Fruit fly (Drosophila melanogaster) whole organism, embryonic: ENCODE measurements around the gene CG43925.
"Not testable (repeated sequence)": the region's sequence is repeated elsewhere in the genome, so short reads cannot be mapped to it uniquely, and the experiment has no call there.

Source experiments
- Atf6 ChIP-seq: fragments of 200-800 bp; sonication (Bioruptor generic); IDR thresholded peaks from 2 replicates; pipeline ENCODE4 v1.3.6; 2022; ENCODE audit warnings: missing biosample characterization, missing genetic modification characterization
- Bgb ChIP-seq: fragments of 200-800 bp; sonication (Bioruptor generic); IDR thresholded peaks from 2 replicates; pipeline ENCODE4 v1.3.6; 2022; ENCODE audit warnings: missing biosample characterization, missing genetic modification characterization; ENCODE audit not compliant: partially characterized antibody
- CG12155 ChIP-seq: fragments of 200-800 bp; sonication (Bioruptor generic); optimal IDR thresholded peaks from 3 replicates; lab custom pipeline; 2016; ENCODE audit warnings: missing biosample characterization, missing genetic modification characterization
- CG12219 ChIP-seq: fragments of 200-800 bp; sonication (Bioruptor generic); optimal IDR thresholded peaks from 3 replicates; lab custom pipeline; 2018; ENCODE audit warnings: missing biosample characterization, mild to moderate bottlenecking, missing genetic modification characterization
- CG14860 ChIP-seq: fragments of 200-800 bp; sonication (Bioruptor generic); IDR thresholded peaks from 3 replicates; pipeline ENCODE4 v1.3.6; 2022; ENCODE audit warnings: missing biosample characterization, missing genetic modification characterization; ENCODE audit not compliant: partially characterized antibody
- CG15479 ChIP-seq: fragments of 200-800 bp; sonication (Bioruptor generic); optimal IDR thresholded peaks from 3 replicates; lab custom pipeline; 2019; ENCODE audit warnings: missing biosample characterization, mild to moderate bottlenecking, missing genetic modification characterization, moderate library complexity
- CG15696 ChIP-seq: fragments of 200-800 bp; sonication (Bioruptor generic); optimal IDR thresholded peaks from 2 replicates; lab custom pipeline; 2019; ENCODE audit warnings: missing biosample characterization, mild to moderate bottlenecking, missing genetic modification characterization, moderate library complexity
- CG1602 ChIP-seq: fragments of 200-800 bp; sonication (Bioruptor generic); optimal IDR thresholded peaks from 3 replicates; lab custom pipeline; 2016; ENCODE audit warnings: missing biosample characterization, missing genetic modification characterization
- CG4404 ChIP-seq: fragments of 200-800 bp; sonication (Bioruptor generic); IDR thresholded peaks from 2 replicates; pipeline ENCODE4 v1.3.6; 2022; ENCODE audit warnings: missing biosample characterization, missing genetic modification characterization
- CG4730 ChIP-seq: fragments of 200-800 bp; sonication (Bioruptor generic); IDR thresholded peaks from 2 replicates; pipeline ENCODE4 v1.3.6; 2022; ENCODE audit warnings: missing biosample characterization, missing genetic modification characterization
- CG6683 ChIP-seq: fragments of 200-800 bp; sonication (Bioruptor generic); optimal IDR thresholded peaks from 2 replicates; lab custom pipeline; 2017; ENCODE audit warnings: missing biosample characterization, mild to moderate bottlenecking, missing genetic modification characterization, missing genetic modification reagents
- CG6791 ChIP-seq: fragments of 200-800 bp; sonication (Bioruptor generic); IDR thresholded peaks from 3 replicates; pipeline ENCODE4 v1.3.6; 2022; ENCODE audit warnings: missing biosample characterization, missing genetic modification characterization; ENCODE audit not compliant: partially characterized antibody
- CG7963 ChIP-seq: fragments of 200-800 bp; sonication (Bioruptor generic); IDR thresholded peaks from 3 replicates; pipeline ENCODE4 v1.3.6; 2022; ENCODE audit warnings: missing biosample characterization, missing genetic modification characterization; ENCODE audit not compliant: partially characterized antibody
- CG8924 ChIP-seq: fragments of 200-800 bp; optimal IDR thresholded peaks from 3 replicates; lab custom pipeline; 2019; ENCODE audit warnings: missing biosample characterization, mild to moderate bottlenecking, missing genetic modification characterization, moderate library complexity
- Drgx ChIP-seq: fragments of 200-800 bp; sonication (Bioruptor generic); IDR thresholded peaks from 2 replicates; pipeline ENCODE4 v1.3.6; 2022; ENCODE audit warnings: missing biosample characterization, missing genetic modification characterization
- Fer2 ChIP-seq: fragments of 200-800 bp; sonication (Bioruptor generic); optimal IDR thresholded peaks from 2 replicates; lab custom pipeline; 2018; ENCODE audit warnings: missing biosample characterization, mild to moderate bottlenecking, missing genetic modification characterization, moderate library complexity
- HLH3B ChIP-seq: fragments of 200-800 bp; sonication (Bioruptor generic); IDR thresholded peaks from 2 replicates; pipeline ENCODE4 v1.3.6; 2022; ENCODE audit warnings: missing biosample characterization, missing genetic modification characterization
- Med ChIP-seq: fragments of 200-800 bp; sonication (Bioruptor generic); peaks from one replicate; lab custom pipeline; 2016; ENCODE audit warnings: missing biosample characterization, missing genetic modification characterization, mild to moderate bottlenecking, inconsistent platforms, moderate library complexity
- Meics ChIP-seq: fragments of 200-800 bp; sonication (Bioruptor generic); optimal IDR thresholded peaks from 2 replicates; lab custom pipeline; 2017; ENCODE audit warnings: missing biosample characterization, mild to moderate bottlenecking, missing genetic modification characterization
- Opbp ChIP-seq: fragments of 200-800 bp; sonication (Bioruptor generic); IDR thresholded peaks from 3 replicates; pipeline ENCODE4 v1.3.6; 2022; ENCODE audit warnings: missing biosample characterization, missing genetic modification characterization; ENCODE audit not compliant: partially characterized antibody
- Xrp1 ChIP-seq: fragments of 200-800 bp; sonication (Bioruptor generic); IDR thresholded peaks from 2 replicates; pipeline ENCODE4 v1.3.6; 2022; ENCODE audit warnings: missing biosample characterization, missing genetic modification characterization
- ac ChIP-seq: fragments of 200-800 bp; sonication (Bioruptor generic); optimal IDR thresholded peaks from 3 replicates; lab custom pipeline; 2017; ENCODE audit warnings: missing biosample characterization, mild to moderate bottlenecking, missing genetic modification characterization
- ci ChIP-seq: fragments of 200-800 bp; sonication (Bioruptor generic); IDR thresholded peaks from 3 replicates; pipeline ENCODE4 v1.3.6; 2022; ENCODE audit warnings: missing biosample characterization, missing genetic modification characterization
- da ChIP-seq: fragments of 200-800 bp; sonication (Bioruptor generic); optimal IDR thresholded peaks from 2 replicates; lab custom pipeline; 2016; ENCODE audit warnings: missing biosample characterization, missing genetic modification characterization
- ewg ChIP-seq: fragments of 200-800 bp; sonication (Bioruptor generic); optimal IDR thresholded peaks from 3 replicates; lab custom pipeline; 2017; ENCODE audit warnings: mild to moderate bottlenecking, missing biosample characterization, missing genetic modification reagents, missing genetic modification characterization
- exex ChIP-seq: fragments of 200-800 bp; sonication (Bioruptor generic); optimal IDR thresholded peaks from 4 replicates; lab custom pipeline; 2018; ENCODE audit warnings: missing biosample characterization, mild to moderate bottlenecking, missing genetic modification characterization, moderate library complexity
- grn ChIP-seq: fragments of 200-800 bp; sonication (Bioruptor generic); optimal IDR thresholded peaks from 3 replicates; lab custom pipeline; 2017; ENCODE audit warnings: missing biosample characterization, missing genetic modification characterization
- insv ChIP-seq, 2 experiments: fragments of 200-800 bp; sonication (Bioruptor generic); optimal IDR thresholded peaks; 3 replicates each; lab custom pipeline; 2016 to 2018; ENCODE audit warnings: missing biosample characterization in 2 of 2, missing genetic modification characterization in 2 of 2
- ken ChIP-seq: fragments of 200-800 bp; sonication (Bioruptor generic); IDR thresholded peaks from 3 replicates; pipeline ENCODE4 v1.3.6; 2022; ENCODE audit warnings: missing biosample characterization, missing genetic modification characterization
- kni ChIP-seq: fragments of 200-800 bp; sonication (Bioruptor generic); optimal IDR thresholded peaks from 3 replicates; lab custom pipeline; 2017; ENCODE audit warnings: mild to moderate bottlenecking, missing biosample characterization, missing genetic modification reagents, missing genetic modification characterization
- knrl ChIP-seq: fragments of 200-800 bp; sonication (Bioruptor generic); IDR thresholded peaks from 3 replicates; pipeline ENCODE4 v1.3.6; 2022; ENCODE audit warnings: missing biosample characterization, missing genetic modification characterization; ENCODE audit not compliant: partially characterized antibody
- lilli ChIP-seq: fragments of 200-800 bp; sonication (Bioruptor generic); optimal IDR thresholded peaks from 3 replicates; lab custom pipeline; 2016; ENCODE audit warnings: missing biosample characterization, missing genetic modification characterization
- prd ChIP-seq, 3 experiments: fragments of >200 bp in 2 of 3; fragments of 200-800 bp in 1 of 3; sonication (Bioruptor generic) in 1 of 3; optimal IDR thresholded peaks in 2 of 3; IDR thresholded peaks in 1 of 3; 2 replicates in 2 of 3; 3 replicates in 1 of 3; pipeline versions ENCODE4 v1.3.6 to Lab custom; 2017 to 2022; ENCODE audit warnings: missing biosample characterization in 1 of 3, missing genetic modification characterization in 1 of 3
- pros ChIP-seq: fragments of 200-800 bp; sonication (Bioruptor generic); optimal IDR thresholded peaks from 3 replicates; lab custom pipeline; 2019; ENCODE audit warnings: missing biosample characterization, mild to moderate bottlenecking, missing genetic modification characterization, moderate library complexity
- scrt ChIP-seq: fragments of 200-800 bp; sonication (Bioruptor generic); optimal IDR thresholded peaks from 2 replicates; lab custom pipeline; 2018; ENCODE audit warnings: missing biosample characterization, mild to moderate bottlenecking, missing genetic modification characterization, moderate library complexity
- sens ChIP-seq: fragments of 200-800 bp; sonication (Bioruptor generic); peaks from one replicate; lab custom pipeline; 2016; ENCODE audit warnings: missing biosample characterization, missing genetic modification characterization
- slbo ChIP-seq: fragments of 200-800 bp; sonication (Bioruptor generic); IDR thresholded peaks from 2 replicates; pipeline ENCODE4 v1.3.6; 2022; ENCODE audit warnings: missing biosample characterization, missing genetic modification characterization
- zfh1 ChIP-seq: fragments of 200-800 bp; sonication (Bioruptor generic); IDR thresholded peaks from 3 replicates; pipeline ENCODE4 v1.3.6; 2022; ENCODE audit warnings: missing biosample characterization, missing genetic modification characterization

Gene CG43925

DNA sequence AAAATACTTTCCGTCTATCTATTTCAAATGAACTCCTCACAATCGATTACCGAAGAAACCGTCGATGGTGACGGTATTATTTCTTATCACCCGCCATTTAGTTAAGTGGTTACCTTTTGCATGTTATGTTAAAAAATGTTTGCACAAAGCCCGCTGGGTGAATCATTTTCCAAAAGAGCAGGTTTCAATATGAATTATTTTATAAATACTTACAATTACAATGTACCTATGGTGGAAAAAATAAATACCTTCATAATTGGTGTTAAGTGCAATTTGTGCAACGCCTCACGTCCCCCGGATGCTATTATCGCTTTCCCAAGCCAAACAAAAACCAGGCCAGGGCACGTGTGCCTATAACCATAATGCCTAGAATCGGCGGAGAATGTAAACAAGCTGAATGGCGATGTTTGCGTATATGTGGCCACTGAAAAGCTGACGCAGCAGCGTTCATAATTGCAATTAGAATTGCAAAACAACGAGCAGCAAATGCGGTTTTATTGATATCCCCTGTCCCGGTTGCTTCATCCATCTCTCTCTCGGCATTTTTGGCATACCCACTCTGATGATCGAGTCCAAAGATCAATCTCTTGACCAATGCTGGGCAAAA, 30.7 kb downstream of the CG43925 start:
- TF ChIP-seq HLH3B (GFP tag; lab: Robert Waterston, UW) (no peak), da (GFP tag; lab: Kevin White, UChicago) (no peak), CG4404 (GFP tag; lab: Robert Waterston, UW) (no peak), knrl (GFP tag; lab: Robert Waterston, UW) (no peak), CG7963 (GFP tag; lab: Robert Waterston, UW) (0 out of 3 replicates have a peak, but pooled peaks have one; percentile 18), CG6683 (GFP tag; lab: Kevin White, UChicago) (no peak), Atf6 (GFP tag; lab: Robert Waterston, UW) (no peak), CG4730 (GFP tag; lab: Robert Waterston, UW) (no peak), Fer2 (tag; lab: Kevin White, UChicago) (no peak), Meics (GFP tag; lab: Kevin White, UChicago) (no peak), CG12155 (GFP tag; lab: Kevin White, UChicago) (no peak), Med (GFP tag; lab: Kevin White, UChicago) (peak; percentile 6), CG1602 (GFP tag; lab: Kevin White, UChicago) (no peak), ken (GFP tag; lab: Robert Waterston, UW) (no peak), Drgx (GFP tag; lab: Robert Waterston, UW) (0 out of 2 replicates have a peak, but pooled peaks have one; percentile 23), exex (tag; lab: Kevin White, UChicago) (peak; percentile 19), CG14860 (GFP tag; lab: Robert Waterston, UW) (no peak)

DNA sequence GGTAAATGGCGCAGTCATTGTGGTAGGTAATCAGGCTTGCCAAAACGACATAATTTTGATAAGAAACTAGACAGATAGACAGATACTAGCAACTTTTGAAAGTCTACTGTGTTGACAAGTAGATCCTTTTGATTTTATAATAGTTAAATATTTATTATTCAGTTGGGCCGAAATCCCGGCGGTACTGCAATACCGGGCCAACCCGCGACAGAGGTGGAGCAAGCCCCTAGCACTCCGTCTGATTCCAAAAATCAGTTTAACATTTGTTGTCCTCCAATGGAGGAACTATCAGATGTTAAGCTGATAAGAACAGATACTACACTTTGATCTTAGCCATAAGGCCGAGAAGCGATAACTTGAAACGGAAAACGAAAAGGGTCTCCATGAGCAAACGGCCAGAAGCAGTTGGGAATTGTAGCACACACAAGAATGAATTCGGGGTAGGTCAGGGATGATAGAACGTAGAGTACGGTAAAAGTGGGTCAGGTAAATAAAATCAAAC, 35.6 kb downstream of the CG43925 start, which contains the start of gene CG15482:
CG15482 (minus strand) TSS at position 51 of the 502 bp plus-strand sequence.
- TF ChIP-seq pros (GFP tag; lab: Kevin White, UChicago) (peak; percentile 87), sens (peak; percentile 70), Med (GFP tag; lab: Kevin White, UChicago) (peak; percentile 70), prd (GFP tag; IDR thresholded peaks at IDR 0.05; lab: Robert Waterston, UW) (peak; percentile 23; the same call in 1 of the 3 replicates), ci (GFP tag; lab: Robert Waterston, UW) (0 out of 3 replicates have a peak, but pooled peaks have one; percentile 37), insv (GFP tag; optimal IDR thresholded peaks at IDR 0.05; lab: Kevin White, UChicago) (peak in 1 of 2 experiments; percentile 33), zfh1 (GFP tag; lab: Robert Waterston, UW) (peak; percentile 33; the same call in 1 of the 3 replicates), knrl (GFP tag; lab: Robert Waterston, UW) (peak; percentile 23; the same call in 1 of the 3 replicates), ken (GFP tag; lab: Robert Waterston, UW) (0 out of 3 replicates have a peak, but pooled peaks have one; percentile 28), CG15479 (GFP tag; lab: Kevin White, UChicago) (peak; percentile 41), CG15696 (peak; percentile 33), Bgb (GFP tag; lab: Robert Waterston, UW) (peak; percentile 19; the same call in 1 of the 2 replicates), grn (GFP tag; lab: Kevin White, UChicago) (peak; percentile 33), Opbp (0 out of 3 replicates have a peak, but pooled peaks have one; percentile 9), Xrp1 (GFP tag; lab: Robert Waterston, UW) (peak; percentile 31; the same call in 1 of the 2 replicates), lilli (GFP tag; lab: Kevin White, UChicago) (peak; percentile 4), kni (GFP tag; lab: Kevin White, UChicago) (peak; percentile 2)
- TF ChIP-seq prd (optimal IDR thresholded peaks at IDR 0.05; lab: Kevin White, UChicago) = not testable (repeated sequence)

DNA sequence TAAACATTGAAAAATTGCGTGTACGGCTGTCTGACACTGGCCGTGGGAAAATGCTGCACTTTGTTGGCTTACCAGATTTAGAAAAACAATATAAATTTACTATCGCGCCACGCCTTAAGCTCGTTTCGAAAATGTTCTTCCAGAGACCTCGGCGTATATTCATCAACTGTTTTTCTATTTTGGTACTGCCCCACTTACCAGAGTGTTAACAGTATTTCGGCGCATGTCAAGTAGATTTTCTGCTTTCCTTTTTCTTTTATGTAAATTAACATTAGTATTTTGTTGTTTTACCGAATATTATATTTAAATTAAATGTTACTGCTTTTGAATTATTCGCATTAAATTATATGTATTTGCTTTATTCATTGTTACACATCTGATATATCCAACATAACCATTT, 38.8 kb downstream of the CG43925 start, which contains the start of gene kek4:
kek4 (minus strand) TSS at position 341 of the 400 bp plus-strand sequence.
- TF ChIP-seq ac (GFP tag; lab: Kevin White, UChicago) (no peak), CG8924 (tag; lab: Kevin White, UChicago) (no peak), CG6791 (no peak), ewg (peak; percentile 69), slbo (GFP tag; lab: Robert Waterston, UW) (no peak), CG12219 (GFP tag; lab: Kevin White, UChicago) (no peak), scrt (GFP tag; lab: Kevin White, UChicago) (no peak)
